Fruit fly (Drosophila melanogaster) S2 (cell line): ENCODE measurements around the gene CG31259.

ENCODE experiments used
- CG8478 ChIP-seq: fragments of >200 bp; optimal IDR thresholded peaks from 2 replicates; lab custom pipeline; 2018
- CTCF ChIP-seq, 2 experiments: fragments of >200 bp; optimal IDR thresholded peaks; 2 replicates each; lab custom pipeline; 2018

DNA sequence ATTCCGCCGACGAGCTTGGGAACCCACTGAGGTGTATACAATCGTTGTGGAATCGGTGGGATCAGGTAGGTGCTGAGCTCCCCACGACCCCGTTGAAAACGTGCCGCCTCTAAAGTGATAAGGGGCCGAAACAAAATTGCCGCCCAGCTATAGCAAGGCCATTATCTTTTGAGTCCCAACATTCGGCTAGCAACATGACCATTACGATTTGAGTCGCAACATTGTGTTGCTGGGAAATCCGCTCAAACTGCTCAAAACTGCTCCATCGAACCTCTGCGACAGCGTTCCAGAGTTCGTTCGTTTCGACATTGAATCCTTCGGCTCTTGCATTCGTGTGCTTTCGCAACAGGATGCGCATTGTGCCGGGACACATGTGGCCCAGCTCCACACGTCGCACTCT, 5.1 kb downstream of the CG31259 start, which contains the start of gene CG11741:
- TF ChIP-seq CTCF (optimal IDR thresholded peaks at IDR 0.05; lab: Kevin White, UChicago) (no peak), CG8478 (no peak)
